Fruit fly (Drosophila melanogaster) whole organism, prepupa: Measurements from ENCODE around the gene CG14017.
A peak's percentile ranks its signal among the peaks of the same experiment; 100 is the strongest.

Experiments
- Ets96B ChIP-seq: fragments of 200-800 bp; optimal IDR thresholded peaks from 2 replicates; lab custom pipeline; 2019; ENCODE audit warnings: missing biosample characterization, mild to moderate bottlenecking, missing genetic modification characterization, moderate library complexity
- OdsH ChIP-seq: fragments of 200-800 bp; sonication (Bioruptor generic); optimal IDR thresholded peaks from 3 replicates; lab custom pipeline; 2016; ENCODE audit warnings: missing biosample characterization, missing genetic modification characterization
- Smox ChIP-seq: fragments of 200-800 bp; sonication (Bioruptor generic); optimal IDR thresholded peaks from 3 replicates; lab custom pipeline; 2016; ENCODE audit warnings: missing biosample characterization, missing genetic modification characterization
- Sox102F ChIP-seq: fragments of 200-800 bp; sonication (Bioruptor generic); optimal IDR thresholded peaks from 2 replicates; lab custom pipeline; 2016; ENCODE audit warnings: missing biosample characterization, mild to moderate bottlenecking, missing genetic modification characterization
- dsx ChIP-seq: fragments of 200-800 bp; optimal IDR thresholded peaks from 3 replicates; lab custom pipeline; 2019; ENCODE audit warnings: missing biosample characterization, mild to moderate bottlenecking, missing genetic modification characterization, moderate library complexity; ENCODE audit not compliant: poor library complexity, severe bottlenecking

DNA sequence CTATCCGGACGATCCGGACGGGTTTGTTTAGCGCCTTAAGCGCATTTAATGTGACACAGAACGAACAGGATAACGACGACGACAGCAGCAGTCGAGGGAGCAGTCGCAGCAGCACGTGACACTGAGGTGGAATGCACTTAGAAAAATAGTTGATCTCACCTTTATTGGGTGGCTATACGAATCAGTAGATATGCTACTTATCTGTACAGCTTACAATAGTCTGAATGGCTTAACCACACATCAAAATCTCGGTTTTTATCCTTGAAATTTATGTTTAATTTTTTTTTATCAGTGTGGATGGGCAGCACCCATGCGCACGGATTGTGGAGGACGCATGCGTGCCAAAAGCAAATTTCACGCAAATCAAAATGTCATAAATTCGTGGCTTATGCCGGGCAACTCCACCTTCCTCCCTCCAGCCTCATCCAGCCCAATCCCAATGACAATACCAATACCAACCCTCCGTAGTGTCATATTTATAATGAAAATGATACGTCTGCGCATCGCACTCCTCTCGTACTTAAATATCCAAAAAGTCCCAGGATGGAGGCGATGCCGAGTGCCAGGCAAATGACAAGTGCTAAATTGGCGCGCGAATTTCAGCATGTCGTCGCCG lies 45.8 kb upstream of the CG14017 start:
- TF ChIP-seq Smox: peak; percentile 12
- peak; percentile 39 for TF ChIP-seq Ets96B (tag; lab: Kevin White, UChicago)
- no peak for TF ChIP-seq Sox102F (GFP tag; lab: Kevin White, UChicago)
- peak; percentile 4 for TF ChIP-seq dsx
- TF ChIP-seq OdsH (GFP tag; lab: Kevin White, UChicago): no peak
